Worm (Caenorhabditis elegans): ENCODE results near the gene hot-6.

The hot-6 gene

ce11 chrV:11000650-11001049, 22.1 kb downstream of the hot-6 start, which contains the start of gene isy-1:
Gene isy-1 (minus strand): TSS chrV:11000699.
- peak; percentile 60 for TF ChIP-seq nhr-77 (tag; optimal IDR thresholded peaks at IDR 0.05)
- no peak for TF ChIP-seq nhr-111 (GFP tag; optimal IDR thresholded peaks at IDR 0.05)
- peak; percentile 32 for TF ChIP-seq ces-1 (GFP tag; optimal IDR thresholded peaks at IDR 0.05)
- TF ChIP-seq nhr-6 (tag; optimal IDR thresholded peaks at IDR 0.05), result peak; percentile 70
- no peak for TF ChIP-seq Y75B8A.6 (GFP tag; IDR thresholded peaks at IDR 0.05)
- no peak for TF ChIP-seq ceh-20 (GFP tag; IDR thresholded peaks at IDR 0.05)
- no peak for TF ChIP-seq daf-16 (GFP tag; optimal IDR thresholded peaks at IDR 0.05)
- peak; percentile 19 for TF ChIP-seq daf-16 (tag; optimal IDR thresholded peaks at IDR 0.05)
- no peak for TF ChIP-seq lin-39 (tag; optimal IDR thresholded peaks at IDR 0.05)
- TF ChIP-seq T20F7.1 (GFP tag; optimal IDR thresholded peaks at IDR 0.05), result peak; percentile 96
- TF ChIP-seq lin-38 (GFP tag; IDR thresholded peaks at IDR 0.05), result peak; percentile 89
- peak; percentile 94 for TF ChIP-seq dpl-1 (GFP tag; optimal IDR thresholded peaks at IDR 0.05)
- TF ChIP-seq lir-3 (tag; optimal IDR thresholded peaks at IDR 0.05), result no peak
- no peak for TF ChIP-seq pha-4 (GFP tag; IDR thresholded peaks at IDR 0.05)
- TF ChIP-seq pha-4 (tag; optimal IDR thresholded peaks at IDR 0.05), result peak; percentile 13
- peak; percentile 53 for TF ChIP-seq nhr-28 (tag; optimal IDR thresholded peaks at IDR 0.05)
- peak; percentile 16 for TF ChIP-seq rbr-2 (tag; optimal IDR thresholded peaks at IDR 0.05)
- peak; percentile 34 for TF ChIP-seq lin-15B (tag; optimal IDR thresholded peaks at IDR 0.05)
- no peak for TF ChIP-seq nhr-11 (tag; optimal IDR thresholded peaks at IDR 0.05)
- 0 out of 2 replicates have a peak, but pooled peaks have one; percentile 18 for TF ChIP-seq hmg-1.1 (GFP tag; IDR thresholded peaks at IDR 0.05)
- no peak for TF ChIP-seq nhr-25 (tag; optimal IDR thresholded peaks at IDR 0.05; ENCODE audit: borderline replicate concordance, insufficient read depth)
- TF ChIP-seq spr-1 (tag; optimal IDR thresholded peaks at IDR 0.05), result no peak
- peak in 1 of 2 experiments; percentile 86 for TF ChIP-seq lsy-2 (tag; optimal IDR thresholded peaks at IDR 0.05)
- peak; percentile 86 for TF ChIP-seq Y48G9A.11 (GFP tag; IDR thresholded peaks at IDR 0.05)
- peak; percentile 54 for TF ChIP-seq hlh-30 (tag; optimal IDR thresholded peaks at IDR 0.05; ENCODE audit: insufficient read depth)
- no peak for TF ChIP-seq skn-1 (tag; optimal IDR thresholded peaks at IDR 0.05)

ce11 chrV:10998797-10999196, 23.9 kb downstream of the hot-6 start, which contains the start of gene F53B7.7:
Gene F53B7.7 (plus strand): TSS chrV:10999097.
- TF ChIP-seq zfp-3 (GFP tag; conservative IDR thresholded peaks at IDR 0.05) (no peak), dmd-8 (GFP tag; IDR thresholded peaks at IDR 0.05) (no peak), set-16 (GFP tag; IDR thresholded peaks at IDR 0.05) (no peak), egl-43 (GFP tag; IDR thresholded peaks at IDR 0.05) (no peak), aly-2 (tag; optimal IDR thresholded peaks at IDR 0.05) (no peak), duxl-1 (tag; optimal IDR thresholded peaks at IDR 0.05; ENCODE audit: poor library complexity) (no peak), lin-1 (GFP tag; IDR thresholded peaks at IDR 0.05) (no peak), nhr-25 (tag; optimal IDR thresholded peaks at IDR 0.05; ENCODE audit: borderline replicate concordance, insufficient read depth) (no peak), unc-130 (GFP tag; optimal IDR thresholded peaks at IDR 0.05) (no peak), snpc-1.2 (GFP tag; IDR thresholded peaks at IDR 0.05) (no peak), vab-7 (GFP tag; IDR thresholded peaks at IDR 0.05) (no peak), mxl-2 (GFP tag; conservative IDR thresholded peaks at IDR 0.05) (no peak), ceh-62 (tag; optimal IDR thresholded peaks at IDR 0.05) (no peak), saeg-2 (GFP tag; IDR thresholded peaks at IDR 0.05) (no peak), dmd-9 (GFP tag; IDR thresholded peaks at IDR 0.05) (no peak), F44E2.7 (GFP tag; IDR thresholded peaks at IDR 0.05) (no peak)
